Fruit fly (Drosophila melanogaster) whole organism, adult: ENCODE measurements around the gene Fie.

Source experiments
- CG12768 ChIP-seq: fragments of 200-800 bp; sonication (Bioruptor generic); optimal IDR thresholded peaks from 2 replicates; lab custom pipeline; 2017; ENCODE audit warnings: missing biosample characterization, missing genetic modification characterization, mild to moderate bottlenecking, moderate library complexity, missing genetic modification reagents
- CG7045 ChIP-seq: fragments of 200-800 bp; sonication (Bioruptor generic); optimal IDR thresholded peaks from 2 replicates; lab custom pipeline; 2017; ENCODE audit warnings: missing biosample characterization, mild to moderate bottlenecking, missing genetic modification characterization
- Crg-1 ChIP-seq: fragments of 200-800 bp; sonication (Bioruptor generic); optimal IDR thresholded peaks from 2 replicates; lab custom pipeline; 2016; ENCODE audit warnings: missing biosample characterization, missing genetic modification characterization

- no peak for TF ChIP-seq Crg-1 (GFP tag; lab: Kevin White, UChicago)
- no peak for TF ChIP-seq CG12768 (GFP tag; lab: Kevin White, UChicago)
- TF ChIP-seq CG7045 (GFP tag; lab: Kevin White, UChicago), result no peak
These were observed 19.3 kb upstream of the Fie start for dm6 chr3L:3873094-3873493.
